Fruit fly (Drosophila melanogaster) whole organism, prepupa: ENCODE results near the gene JIL-1.
A peak's percentile ranks its signal among the peaks of the same experiment; 100 is the strongest.

Source experiments
- CG10631 ChIP-seq: fragments of 200-800 bp; sonication (Bioruptor generic); optimal IDR thresholded peaks from 2 replicates; lab custom pipeline; 2016; ENCODE audit warnings: missing biosample characterization, missing genetic modification characterization
- CG11902 ChIP-seq: fragments of 200-800 bp; sonication (Bioruptor generic); optimal IDR thresholded peaks from 3 replicates; lab custom pipeline; 2016; ENCODE audit warnings: missing biosample characterization, missing genetic modification characterization
- CG7368 ChIP-seq: fragments of 200-800 bp; sonication (Bioruptor generic); optimal IDR thresholded peaks from 3 replicates; lab custom pipeline; 2016; ENCODE audit warnings: missing biosample characterization, missing genetic modification characterization
- Eip78C ChIP-seq: fragments of 200-800 bp; sonication (Bioruptor generic); peaks from one replicate; lab custom pipeline; 2016; ENCODE audit warnings: missing biosample characterization, missing genetic modification characterization
- Sox14 ChIP-seq: fragments of 200-800 bp; sonication (Bioruptor generic); optimal IDR thresholded peaks from 3 replicates; lab custom pipeline; 2016; ENCODE audit warnings: missing biosample characterization, missing genetic modification characterization
- cyc ChIP-seq: fragments of 200-800 bp; sonication (Bioruptor generic); optimal IDR thresholded peaks from 3 replicates; lab custom pipeline; 2016; ENCODE audit warnings: missing biosample characterization, missing genetic modification characterization
- pdm3 ChIP-seq: fragments of 200-800 bp; sonication (Bioruptor generic); optimal IDR thresholded peaks from 3 replicates; lab custom pipeline; 2016; ENCODE audit warnings: missing biosample characterization, missing genetic modification characterization
- salr ChIP-seq, 2 experiments: fragments of 200-800 bp; sonication (Bioruptor generic); optimal IDR thresholded peaks; 3 replicates each; lab custom pipeline; 2016 to 2018; ENCODE audit warnings: missing biosample characterization in 2 of 2, missing genetic modification characterization in 2 of 2, mild to moderate bottlenecking in 1 of 2
- ss ChIP-seq, 2 experiments: fragments of 200-800 bp; sonication (Bioruptor generic); optimal IDR thresholded peaks; 2 replicates in 1 of 2; 3 replicates in 1 of 2; lab custom pipeline; 2017 to 2018; ENCODE audit warnings: mild to moderate bottlenecking in 2 of 2, missing biosample characterization in 2 of 2, missing genetic modification characterization in 2 of 2, moderate library complexity in 1 of 2

- TF ChIP-seq CG11902 (GFP tag; lab: Kevin White, UChicago) (no peak), ss (GFP tag; optimal IDR thresholded peaks at IDR 0.05; lab: Kevin White, UChicago) (peak; percentile 20 to 35), cyc (GFP tag; lab: Kevin White, UChicago) (no peak), salr (GFP tag; optimal IDR thresholded peaks at IDR 0.05; lab: Kevin White, UChicago) (peak in 1 of 2 experiments; percentile 39), Eip78C (GFP tag; lab: Kevin White, UChicago) (peak; percentile 79), pdm3 (GFP tag; lab: Kevin White, UChicago) (no peak), Sox14 (GFP tag; lab: Kevin White, UChicago) (no peak), CG7368 (no peak), CG10631 (GFP tag; lab: Kevin White, UChicago) (peak; percentile 54)
Observed at dm6 chr3L:11031784-11032183, 61.2 kb downstream of the JIL-1 start.
